Fruit fly (Drosophila melanogaster): ENCODE data around the gene RabGGTb.

RabGGTb gene

dm6 chr2L:2878188-2878587 lies 724 bp upstream of the RabGGTb start, which contains the start of the genes Prx6a and Sbat:
Gene Prx6a (minus strand): TSS chr2L:2878232.
Gene Sbat (plus strand): TSS chr2L:2878344.
- TF ChIP-seq CTCF (optimal IDR thresholded peaks at IDR 0.05): no peak

- TF ChIP-seq CTCF (optimal IDR thresholded peaks at IDR 0.05) (no peak), CG8478 (optimal IDR thresholded peaks at IDR 0.05) (no peak)
Observed at dm6 chr2L:2882968-2883702, 4.2 kb downstream of the RabGGTb start.

- TF ChIP-seq CG8478 (optimal IDR thresholded peaks at IDR 0.05) (no peak), CTCF (optimal IDR thresholded peaks at IDR 0.05) (no peak)
Observed at dm6 chr2L:2883703-2884294, 4.9 kb downstream of the RabGGTb start.

dm6 chr2L:2884683-2885502 lies 6.0 kb downstream of the RabGGTb start:
- TF ChIP-seq CG8478 (optimal IDR thresholded peaks at IDR 0.05) (no peak), CTCF (optimal IDR thresholded peaks at IDR 0.05) (no peak)

dm6 chr2L:2885503-2886225 lies 6.8 kb downstream of the RabGGTb start, which contains the start of the genes NTPase and lilli:
Gene NTPase (minus strand): TSS chr2L:2885850.
Gene lilli (plus strand): TSS chr2L:2885929.
- no peak for TF ChIP-seq CG8478 (optimal IDR thresholded peaks at IDR 0.05)
- peak in 1 of 2 experiments; percentile 14 for TF ChIP-seq CTCF (optimal IDR thresholded peaks at IDR 0.05)

dm6 chr2L:2886226-2886569 lies 7.3 kb downstream of the RabGGTb start:
- no peak for TF ChIP-seq CTCF (optimal IDR thresholded peaks at IDR 0.05)
- no peak for TF ChIP-seq CG8478 (optimal IDR thresholded peaks at IDR 0.05)

dm6 chr2L:2886613-2887537 lies 8.0 kb downstream of the RabGGTb start:
- TF ChIP-seq CG8478 (optimal IDR thresholded peaks at IDR 0.05) (no peak), CTCF (optimal IDR thresholded peaks at IDR 0.05) (no peak)

dm6 chr2L:2887760-2888600 lies 9.1 kb downstream of the RabGGTb start:
- TF ChIP-seq CG8478 (optimal IDR thresholded peaks at IDR 0.05) (no peak), CTCF (optimal IDR thresholded peaks at IDR 0.05) (no peak)

dm6 chr2L:2888859-2889443 lies 10.0 kb downstream of the RabGGTb start:
- TF ChIP-seq CG8478 (optimal IDR thresholded peaks at IDR 0.05) (no peak), CTCF (optimal IDR thresholded peaks at IDR 0.05) (no peak)

- TF ChIP-seq CG8478 (optimal IDR thresholded peaks at IDR 0.05): no peak
- TF ChIP-seq CTCF (optimal IDR thresholded peaks at IDR 0.05): no peak
Observed at dm6 chr2L:2891200-2891599, 12.3 kb downstream of the RabGGTb start.

- TF ChIP-seq CTCF (optimal IDR thresholded peaks at IDR 0.05) (no peak), CG8478 (optimal IDR thresholded peaks at IDR 0.05) (no peak)
Observed at dm6 chr2L:2894356-2894755, 15.4 kb downstream of the RabGGTb start.

- TF ChIP-seq CG8478 (optimal IDR thresholded peaks at IDR 0.05) (no peak), CTCF (optimal IDR thresholded peaks at IDR 0.05) (no peak)
Observed at dm6 chr2L:2897024-2897549, 18.2 kb downstream of the RabGGTb start.

Data from S2 (cell line).